Fruit fly (Drosophila melanogaster) whole organism, embryonic: ENCODE measurements around the gene SKIP.

Source experiments
- Aef1 ChIP-seq: fragments of 200-800 bp; sonication (Bioruptor generic); IDR thresholded peaks from 3 replicates; pipeline ENCODE4 v1.3.6; 2022; ENCODE audit warnings: missing biosample characterization, missing genetic modification characterization
- Atf-2 ChIP-seq: fragments of 200-800 bp; sonication (Bioruptor generic); optimal IDR thresholded peaks from 2 replicates; lab custom pipeline; 2016; ENCODE audit warnings: missing biosample characterization, missing genetic modification characterization
- CG10431 ChIP-seq: fragments of 200-800 bp; sonication (Bioruptor generic); optimal IDR thresholded peaks from 3 replicates; lab custom pipeline; 2018; ENCODE audit warnings: missing biosample characterization, mild to moderate bottlenecking, missing genetic modification characterization
- CG10543 ChIP-seq: fragments of 200-800 bp; sonication (Bioruptor generic); optimal IDR thresholded peaks from 3 replicates; lab custom pipeline; 2017; ENCODE audit warnings: missing biosample characterization, mild to moderate bottlenecking, missing genetic modification characterization, moderate library complexity
- CG10979 ChIP-seq: fragments of 200-800 bp; sonication (Bioruptor generic); optimal IDR thresholded peaks from 2 replicates; lab custom pipeline; 2018; ENCODE audit warnings: missing biosample characterization, mild to moderate bottlenecking, missing genetic modification characterization, moderate library complexity
- CG12744 ChIP-seq: fragments of 200-800 bp; sonication (Bioruptor generic); optimal IDR thresholded peaks from 2 replicates; lab custom pipeline; 2016; ENCODE audit warnings: missing biosample characterization, missing genetic modification characterization
- CG13424 ChIP-seq: fragments of 200-800 bp; sonication (Bioruptor generic); optimal IDR thresholded peaks from 2 replicates; lab custom pipeline; 2019; ENCODE audit warnings: missing biosample characterization, mild to moderate bottlenecking, missing genetic modification characterization, moderate library complexity
- CG14667 ChIP-seq: fragments of 200-800 bp; sonication (Bioruptor generic); IDR thresholded peaks from 2 replicates; pipeline ENCODE4 v1.3.6; 2022; ENCODE audit warnings: missing biosample characterization, missing genetic modification characterization
- CG1602 ChIP-seq: fragments of 200-800 bp; sonication (Bioruptor generic); optimal IDR thresholded peaks from 3 replicates; lab custom pipeline; 2016; ENCODE audit warnings: missing biosample characterization, missing genetic modification characterization
- CG17361 ChIP-seq: fragments of 200-800 bp; sonication (Bioruptor generic); IDR thresholded peaks from 3 replicates; pipeline ENCODE4 v1.3.6; 2022; ENCODE audit warnings: missing biosample characterization, missing genetic modification characterization
- CG17912 ChIP-seq: fragments of 200-800 bp; sonication (Bioruptor generic); optimal IDR thresholded peaks from 2 replicates; lab custom pipeline; 2018; ENCODE audit warnings: missing biosample characterization, mild to moderate bottlenecking, missing genetic modification characterization
- CG2120 ChIP-seq: fragments of 200-800 bp; sonication (Bioruptor generic); optimal IDR thresholded peaks from 3 replicates; lab custom pipeline; 2016; ENCODE audit warnings: missing biosample characterization, missing genetic modification characterization
- CG2199 ChIP-seq: fragments of 200-800 bp; sonication (Bioruptor generic); IDR thresholded peaks from 3 replicates; pipeline ENCODE4 v1.3.6; 2022; ENCODE audit warnings: missing biosample characterization, missing genetic modification characterization
- CG3407 ChIP-seq: fragments of 200-800 bp; sonication (Bioruptor generic); optimal IDR thresholded peaks from 2 replicates; lab custom pipeline; 2018; ENCODE audit warnings: missing biosample characterization, mild to moderate bottlenecking, missing genetic modification characterization
- CG3838 ChIP-seq: fragments of 200-800 bp; sonication (Bioruptor generic); optimal IDR thresholded peaks from 3 replicates; lab custom pipeline; 2016; ENCODE audit warnings: missing biosample characterization, missing genetic modification characterization
- CG7928 ChIP-seq: fragments of 200-800 bp; sonication (Bioruptor generic); optimal IDR thresholded peaks from 2 replicates; lab custom pipeline; 2017; ENCODE audit warnings: missing biosample characterization, mild to moderate bottlenecking, missing genetic modification characterization
- CG7987 ChIP-seq: fragments of 200-800 bp; sonication (Bioruptor generic); optimal IDR thresholded peaks from 2 replicates; lab custom pipeline; 2018; ENCODE audit warnings: missing biosample characterization, mild to moderate bottlenecking, missing genetic modification characterization, moderate library complexity
- CG8478 ChIP-seq: fragments of >200 bp; optimal IDR thresholded peaks from 2 replicates; lab custom pipeline; 2018
- Dref ChIP-seq: fragments of 200-800 bp; sonication (Bioruptor generic); IDR thresholded peaks from 2 replicates; pipeline ENCODE4 v1.3.6; 2022; ENCODE audit warnings: missing biosample characterization, missing genetic modification characterization
- Elba2 ChIP-seq: fragments of 200-800 bp; sonication (Bioruptor generic); optimal IDR thresholded peaks from 3 replicates; lab custom pipeline; 2016; ENCODE audit warnings: missing biosample characterization, missing genetic modification characterization
- H2.0 ChIP-seq: fragments of 200-800 bp; sonication (Bioruptor generic); IDR thresholded peaks from 2 replicates; pipeline ENCODE4 v1.3.6; 2022; ENCODE audit warnings: missing biosample characterization, missing genetic modification characterization
- HmgD ChIP-seq: fragments of 200-800 bp; sonication (Bioruptor generic); optimal IDR thresholded peaks from 3 replicates; lab custom pipeline; 2016; ENCODE audit warnings: missing biosample characterization, missing genetic modification characterization
- HmgZ ChIP-seq: fragments of 200-800 bp; sonication (Bioruptor generic); optimal IDR thresholded peaks from 2 replicates; lab custom pipeline; 2018; ENCODE audit warnings: missing biosample characterization, mild to moderate bottlenecking, missing genetic modification characterization
- Hr39 ChIP-seq: fragments of >200 bp; optimal IDR thresholded peaks from 2 replicates; lab custom pipeline; 2017
- Myb ChIP-seq: fragments of 200-800 bp; sonication (Bioruptor generic); optimal IDR thresholded peaks from 2 replicates; lab custom pipeline; 2016; ENCODE audit warnings: missing biosample characterization, missing genetic modification characterization
- Opbp ChIP-seq: fragments of 200-800 bp; sonication (Bioruptor generic); IDR thresholded peaks from 3 replicates; pipeline ENCODE4 v1.3.6; 2022; ENCODE audit warnings: missing biosample characterization, missing genetic modification characterization; ENCODE audit not compliant: partially characterized antibody
- Spps ChIP-seq: fragments of 200-800 bp; sonication (Bioruptor generic); optimal IDR thresholded peaks from 2 replicates; lab custom pipeline; 2018; ENCODE audit warnings: missing biosample characterization, mild to moderate bottlenecking, missing genetic modification characterization
- ap ChIP-seq: fragments of 200-800 bp; sonication (Bioruptor generic); IDR thresholded peaks from 2 replicates; pipeline ENCODE4 v1.3.6; 2022; ENCODE audit warnings: missing biosample characterization, missing genetic modification characterization
- bab2 ChIP-seq: fragments of 200-800 bp; sonication (Bioruptor generic); optimal IDR thresholded peaks from 2 replicates; lab custom pipeline; 2016; ENCODE audit warnings: missing biosample characterization, missing genetic modification characterization
- br ChIP-seq: fragments of >200 bp; optimal IDR thresholded peaks from 2 replicates; lab custom pipeline; 2017
- cato ChIP-seq: fragments of 200-800 bp; sonication (Bioruptor generic); optimal IDR thresholded peaks from 2 replicates; lab custom pipeline; 2016; ENCODE audit warnings: missing biosample characterization, missing genetic modification characterization, borderline replicate concordance
- ci ChIP-seq: fragments of 200-800 bp; sonication (Bioruptor generic); IDR thresholded peaks from 3 replicates; pipeline ENCODE4 v1.3.6; 2022; ENCODE audit warnings: missing biosample characterization, missing genetic modification characterization
- ems ChIP-seq: fragments of 200-800 bp; sonication (Bioruptor generic); optimal IDR thresholded peaks from 3 replicates; lab custom pipeline; 2016; ENCODE audit warnings: missing biosample characterization, missing genetic modification characterization
- ewg ChIP-seq: fragments of 200-800 bp; sonication (Bioruptor generic); optimal IDR thresholded peaks from 3 replicates; lab custom pipeline; 2017; ENCODE audit warnings: mild to moderate bottlenecking, missing biosample characterization, missing genetic modification reagents, missing genetic modification characterization
- hth ChIP-seq: fragments of >200 bp; optimal IDR thresholded peaks from 2 replicates; lab custom pipeline; 2017; ENCODE audit warnings: inconsistent platforms
- inv ChIP-seq: fragments of 200-800 bp; sonication (Bioruptor generic); IDR thresholded peaks from 2 replicates; pipeline ENCODE4 v1.3.6; 2022; ENCODE audit warnings: missing biosample characterization, missing genetic modification characterization; ENCODE audit not compliant: partially characterized antibody
- jigr1 ChIP-seq: fragments of 200-800 bp; sonication (Bioruptor generic); IDR thresholded peaks from 3 replicates; pipeline ENCODE4 v1.3.6; 2022; ENCODE audit warnings: missing biosample characterization, missing genetic modification characterization
- lilli ChIP-seq: fragments of 200-800 bp; sonication (Bioruptor generic); optimal IDR thresholded peaks from 3 replicates; lab custom pipeline; 2016; ENCODE audit warnings: missing biosample characterization, missing genetic modification characterization
- lmd ChIP-seq: fragments of 200-800 bp; sonication (Bioruptor generic); IDR thresholded peaks from 2 replicates; pipeline ENCODE4 v1.3.6; 2022; ENCODE audit warnings: missing biosample characterization, missing genetic modification characterization
- nerfin-1 ChIP-seq: fragments of 200-800 bp; sonication (Bioruptor generic); optimal IDR thresholded peaks from 3 replicates; lab custom pipeline; 2019; ENCODE audit warnings: missing biosample characterization, mild to moderate bottlenecking, missing genetic modification characterization, moderate library complexity
- otp ChIP-seq: fragments of 200-800 bp; sonication (Bioruptor generic); IDR thresholded peaks from 3 replicates; pipeline ENCODE4, ENCODE4 v1.3.6; 2022; ENCODE audit warnings: missing biosample characterization, missing genetic modification characterization
- repo ChIP-seq: fragments of 200-800 bp; sonication (Bioruptor generic); optimal IDR thresholded peaks from 2 replicates; lab custom pipeline; 2016; ENCODE audit warnings: missing biosample characterization, missing genetic modification characterization
- schlank ChIP-seq: fragments of 200-800 bp; sonication (Bioruptor generic); optimal IDR thresholded peaks from 2 replicates; lab custom pipeline; 2018; ENCODE audit warnings: missing biosample characterization, mild to moderate bottlenecking, missing genetic modification characterization
- scrt ChIP-seq: fragments of 200-800 bp; sonication (Bioruptor generic); optimal IDR thresholded peaks from 2 replicates; lab custom pipeline; 2018; ENCODE audit warnings: missing biosample characterization, mild to moderate bottlenecking, missing genetic modification characterization, moderate library complexity
- slbo ChIP-seq: fragments of 200-800 bp; sonication (Bioruptor generic); IDR thresholded peaks from 2 replicates; pipeline ENCODE4 v1.3.6; 2022; ENCODE audit warnings: missing biosample characterization, missing genetic modification characterization
- stwl ChIP-seq: fragments of 200-800 bp; sonication (Bioruptor generic); optimal IDR thresholded peaks from 3 replicates; lab custom pipeline; 2018; ENCODE audit warnings: missing biosample characterization, mild to moderate bottlenecking, missing genetic modification characterization, moderate library complexity
- twi ChIP-seq: fragments of 200-800 bp; optimal IDR thresholded peaks from 2 replicates; lab custom pipeline; 2019; ENCODE audit warnings: missing biosample characterization, mild to moderate bottlenecking, missing genetic modification characterization, moderate library complexity
- vvl ChIP-seq: fragments of 200-800 bp; sonication (Bioruptor generic); IDR thresholded peaks from 2 replicates; pipeline ENCODE4 v1.3.6; 2022; ENCODE audit warnings: missing biosample characterization, missing genetic modification characterization
- zen ChIP-seq: fragments of 200-800 bp; sonication (Bioruptor generic); optimal IDR thresholded peaks from 3 replicates; lab custom pipeline; 2018; ENCODE audit warnings: missing biosample characterization, mild to moderate bottlenecking, missing genetic modification characterization, moderate library complexity
- zfh2 ChIP-seq: fragments of 200-800 bp; sonication (Bioruptor generic); optimal IDR thresholded peaks from 2 replicates; lab custom pipeline; 2016; ENCODE audit warnings: missing biosample characterization, missing genetic modification characterization

The SKIP gene

DNA sequence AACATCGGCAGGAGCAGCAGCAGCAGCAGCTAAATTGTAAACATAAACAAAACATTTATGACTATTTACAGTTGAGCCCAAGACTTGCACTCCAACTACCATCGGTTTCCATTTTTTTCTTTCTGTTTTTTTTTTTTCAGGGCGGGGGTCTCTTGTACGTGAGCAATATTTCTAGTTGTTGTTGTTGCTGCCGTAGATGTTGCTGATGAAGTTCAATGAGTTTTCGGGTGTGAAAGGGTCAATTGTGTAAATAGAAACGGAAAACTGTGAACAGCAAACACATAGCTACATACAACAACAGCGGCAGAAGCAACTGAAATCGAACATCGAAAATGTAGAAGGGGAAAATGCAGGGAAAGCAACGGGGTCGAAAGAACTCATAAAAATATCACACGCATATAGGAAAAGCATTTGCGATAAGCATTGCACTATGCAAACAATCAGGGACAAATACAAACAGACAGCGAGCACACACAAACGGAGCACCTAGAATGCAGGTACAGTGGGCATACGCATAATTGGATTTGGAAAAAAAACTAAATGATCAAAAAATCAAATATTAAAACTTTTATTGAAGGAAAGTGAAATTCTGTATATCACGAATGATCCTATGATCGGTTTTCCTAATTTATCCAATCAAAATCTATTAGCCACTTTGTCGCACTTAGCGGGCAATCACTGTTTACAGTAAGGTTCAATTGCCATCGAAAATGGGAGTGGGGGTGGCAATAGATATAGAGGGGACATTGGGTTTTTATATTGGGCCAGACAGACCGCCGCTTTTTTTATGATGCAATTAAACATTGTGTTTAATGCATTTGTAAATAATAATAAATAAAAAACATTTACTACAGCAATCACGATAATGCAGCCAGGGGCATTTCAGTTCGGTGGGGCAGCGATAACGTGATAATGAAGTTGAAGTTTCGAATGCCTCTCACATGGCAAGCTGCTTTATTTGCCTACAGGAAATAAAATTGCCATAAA is 12.1 kb downstream of the SKIP start (continued):
- TF ChIP-seq nerfin-1 (tag; lab: Kevin White, UChicago) = peak; percentile 84
- no peak for TF ChIP-seq CG17912
- TF ChIP-seq Spps (tag; lab: Kevin White, UChicago) = peak; percentile 92
- peak; percentile 35 for TF ChIP-seq Atf-2 (GFP tag; lab: Kevin White, UChicago)
- peak; percentile 72 for TF ChIP-seq CG14667 (GFP tag; lab: Robert Waterston, UW)
- no peak for TF ChIP-seq CG3838 (GFP tag; lab: Kevin White, UChicago)
- TF ChIP-seq Opbp (GFP tag; lab: Robert Waterston, UW) = no peak
- TF ChIP-seq CG10431 (GFP tag; lab: Kevin White, UChicago) = peak; percentile 72
- peak; percentile 93 for TF ChIP-seq CG17361 (GFP tag; lab: Robert Waterston, UW)
- TF ChIP-seq CG7987 (GFP tag; lab: Kevin White, UChicago) = peak; percentile 45
- peak; percentile 83 for TF ChIP-seq lmd (GFP tag; lab: Robert Waterston, UW)
- no peak for TF ChIP-seq schlank (tag; lab: Kevin White, UChicago)
- TF ChIP-seq cato (GFP tag; lab: Kevin White, UChicago) = peak; percentile 11
- no peak for TF ChIP-seq Hr39
- no peak for TF ChIP-seq HmgD (GFP tag; lab: Kevin White, UChicago)
- TF ChIP-seq CG13424 = peak; percentile 74
- TF ChIP-seq inv (GFP tag; lab: Robert Waterston, UW) = no peak
- TF ChIP-seq CG2199 (GFP tag; lab: Robert Waterston, UW) = peak; percentile 78; the same call in 2 of the 3 replicates
- peak; percentile 54 for TF ChIP-seq CG1602
- TF ChIP-seq jigr1 (GFP tag; lab: Robert Waterston, UW) = peak; percentile 32; the same call in 1 of the 3 replicates
- TF ChIP-seq CG10979 (tag; lab: Kevin White, UChicago) = peak; percentile 89
- no peak for TF ChIP-seq CG7928 (GFP tag; lab: Kevin White, UChicago)
- peak; percentile 57 for TF ChIP-seq lilli (GFP tag; lab: Kevin White, UChicago)
- TF ChIP-seq Elba2 (GFP tag; lab: Kevin White, UChicago) = no peak
- TF ChIP-seq ap (GFP tag; lab: Robert Waterston, UW) = peak; percentile 66; the same call in 1 of the 2 replicates
- no peak for TF ChIP-seq br (lab: Kevin White, UChicago)
- peak; percentile 89 for TF ChIP-seq bab2
- peak; percentile 33 for TF ChIP-seq repo (GFP tag; lab: Kevin White, UChicago)
- no peak for TF ChIP-seq CG12744 (GFP tag; lab: Kevin White, UChicago)
- TF ChIP-seq Aef1 = no peak
- TF ChIP-seq Dref (GFP tag; lab: Robert Waterston, UW) = no peak
- TF ChIP-seq CG2120 (GFP tag; lab: Kevin White, UChicago) = no peak
- TF ChIP-seq ci (GFP tag; lab: Robert Waterston, UW) = peak; percentile 94
- peak; percentile 44 for TF ChIP-seq stwl (tag; lab: Kevin White, UChicago)
- TF ChIP-seq HmgZ (tag; lab: Kevin White, UChicago) = peak; percentile 8
- peak; percentile 67 for TF ChIP-seq twi (tag; lab: Kevin White, UChicago)
- peak; percentile 82 for TF ChIP-seq H2.0 (GFP tag; lab: Robert Waterston, UW)
- TF ChIP-seq CG8478 = no peak
- TF ChIP-seq Myb (GFP tag; lab: Kevin White, UChicago) = no peak
- TF ChIP-seq CG3407 = peak; percentile 57
- no peak for TF ChIP-seq hth (lab: Kevin White, UChicago)
- peak; percentile 89 for TF ChIP-seq vvl (GFP tag; lab: Robert Waterston, UW)
- peak; percentile 88 for TF ChIP-seq zen (tag; lab: Kevin White, UChicago)
- peak; percentile 27 for TF ChIP-seq scrt (GFP tag; lab: Kevin White, UChicago)
- no peak for TF ChIP-seq zfh2 (GFP tag; lab: Kevin White, UChicago)
- TF ChIP-seq CG10543 (GFP tag; lab: Kevin White, UChicago) = no peak
- peak; percentile 31; the same call in 1 of the 2 replicates for TF ChIP-seq slbo
- peak; percentile 49 for TF ChIP-seq ems
- peak; percentile 66 for TF ChIP-seq ewg (GFP tag; lab: Kevin White, UChicago)
- peak; percentile 86 for TF ChIP-seq otp (GFP tag; lab: Robert Waterston, UW)
